Fruit fly (Drosophila melanogaster): ENCODE measurements around the gene CG15482.
"Not testable (repeated sequence)": the region's sequence is repeated elsewhere in the genome, so short reads cannot be mapped to it uniquely, and the experiment has no call there.

Gene CG15482

dm6 chr2L:13211764-13212265 lies at the start of gene CG15482:
TSS of gene CG15482 (minus strand) at chr2L:13211814.
- not testable (repeated sequence) for TF ChIP-seq psq, pan, CG8478 (optimal IDR thresholded peaks at IDR 0.05)

- TF ChIP-seq CG8478 (optimal IDR thresholded peaks at IDR 0.05) (no peak), Dll (optimal IDR thresholded peaks at IDR 0.05) (no peak), pan (optimal IDR thresholded peaks at IDR 0.05) (no peak), usp (GFP tag; optimal IDR thresholded peaks at IDR 0.05) (no peak), EcR (GFP tag; optimal IDR thresholded peaks at IDR 0.05) (no peak), psq (optimal IDR thresholded peaks at IDR 0.05) (no peak)
Measured at dm6 chr2L:13260740-13261139, 49.1 kb upstream of the CG15482 start, which contains the start of gene CG44085. TSS of gene CG44085 (plus strand) at chr2L:13261008.

dm6 chr2L:13259643-13260042 lies 48.0 kb upstream of the CG15482 start, which contains the start of gene CG31730:
TSS of gene CG31730 (minus strand) at chr2L:13259743.
- no peak for TF ChIP-seq psq (optimal IDR thresholded peaks at IDR 0.05)
- no peak for TF ChIP-seq EcR (GFP tag; optimal IDR thresholded peaks at IDR 0.05)
- no peak for TF ChIP-seq pan (optimal IDR thresholded peaks at IDR 0.05)
- TF ChIP-seq Dll (optimal IDR thresholded peaks at IDR 0.05) = no peak
- no peak for TF ChIP-seq usp (GFP tag; optimal IDR thresholded peaks at IDR 0.05)
- no peak for TF ChIP-seq CG8478 (optimal IDR thresholded peaks at IDR 0.05)

dm6 chr2L:13258702-13259101 lies 47.1 kb upstream of the CG15482 start:
- TF ChIP-seq psq (optimal IDR thresholded peaks at IDR 0.05) = no peak
- no peak for TF ChIP-seq Dll (optimal IDR thresholded peaks at IDR 0.05)
- TF ChIP-seq EcR (GFP tag; optimal IDR thresholded peaks at IDR 0.05) = no peak

- TF ChIP-seq pan (optimal IDR thresholded peaks at IDR 0.05) (no peak), psq (optimal IDR thresholded peaks at IDR 0.05) (no peak), usp (GFP tag; optimal IDR thresholded peaks at IDR 0.05) (no peak), EcR (GFP tag; optimal IDR thresholded peaks at IDR 0.05) (no peak)
Measured at dm6 chr2L:13257177-13257576, 45.6 kb upstream of the CG15482 start, which contains the start of gene Naa20B. TSS of gene Naa20B (plus strand) at chr2L:13257477.

dm6 chr2L:13251167-13251566 lies 39.6 kb upstream of the CG15482 start:
- TF ChIP-seq CG8478 (optimal IDR thresholded peaks at IDR 0.05) (no peak), usp (GFP tag; optimal IDR thresholded peaks at IDR 0.05) (no peak), Dll (optimal IDR thresholded peaks at IDR 0.05) (no peak), pan (optimal IDR thresholded peaks at IDR 0.05) (no peak), psq (optimal IDR thresholded peaks at IDR 0.05) (no peak), EcR (GFP tag; optimal IDR thresholded peaks at IDR 0.05) (no peak)

- TF ChIP-seq psq (optimal IDR thresholded peaks at IDR 0.05) (no peak), Dll (optimal IDR thresholded peaks at IDR 0.05) (no peak), CG8478 (optimal IDR thresholded peaks at IDR 0.05) (no peak), pan (optimal IDR thresholded peaks at IDR 0.05) (no peak), EcR (GFP tag; optimal IDR thresholded peaks at IDR 0.05) (no peak), usp (GFP tag; optimal IDR thresholded peaks at IDR 0.05) (no peak)
Measured at dm6 chr2L:13245855-13246645, 34.4 kb upstream of the CG15482 start, which contains the start of gene CG16820. TSS of gene CG16820 (plus strand) at chr2L:13246232.

- TF ChIP-seq EcR (GFP tag; optimal IDR thresholded peaks at IDR 0.05) (no peak), pan (optimal IDR thresholded peaks at IDR 0.05) (no peak), psq (optimal IDR thresholded peaks at IDR 0.05) (no peak), usp (GFP tag; optimal IDR thresholded peaks at IDR 0.05) (no peak), CG8478 (optimal IDR thresholded peaks at IDR 0.05) (no peak), Dll (optimal IDR thresholded peaks at IDR 0.05) (no peak)
Measured at dm6 chr2L:13244759-13245308, 33.2 kb upstream of the CG15482 start.

dm6 chr2L:13239689-13240088 lies 28.1 kb upstream of the CG15482 start, which contains the start of gene Jhbp13:
TSS of gene Jhbp13 (plus strand) at chr2L:13239989.
- no peak for TF ChIP-seq usp (GFP tag; optimal IDR thresholded peaks at IDR 0.05)
- TF ChIP-seq CG8478 (optimal IDR thresholded peaks at IDR 0.05) = no peak
- no peak for TF ChIP-seq EcR (GFP tag; optimal IDR thresholded peaks at IDR 0.05)
- no peak for TF ChIP-seq psq (optimal IDR thresholded peaks at IDR 0.05)
- no peak for TF ChIP-seq Dll (optimal IDR thresholded peaks at IDR 0.05)
- TF ChIP-seq pan (optimal IDR thresholded peaks at IDR 0.05) = no peak

- no peak for TF ChIP-seq Dll (optimal IDR thresholded peaks at IDR 0.05)
- no peak for TF ChIP-seq CG8478 (optimal IDR thresholded peaks at IDR 0.05)
- no peak for TF ChIP-seq psq (optimal IDR thresholded peaks at IDR 0.05)
- TF ChIP-seq usp (GFP tag; optimal IDR thresholded peaks at IDR 0.05) = no peak
- TF ChIP-seq EcR (GFP tag; optimal IDR thresholded peaks at IDR 0.05) = no peak
Measured at dm6 chr2L:13236194-13236593, 24.6 kb upstream of the CG15482 start, which contains the start of gene Jhbp14. TSS of gene Jhbp14 (plus strand) at chr2L:13236494.

dm6 chr2L:13234610-13235489 lies 23.2 kb upstream of the CG15482 start, which contains the start of gene Mabi:
TSS of gene Mabi (minus strand) at chr2L:13234660.
- TF ChIP-seq usp (GFP tag; optimal IDR thresholded peaks at IDR 0.05) (no peak), pan (optimal IDR thresholded peaks at IDR 0.05) (no peak), CG8478 (optimal IDR thresholded peaks at IDR 0.05) (no peak), EcR (GFP tag; optimal IDR thresholded peaks at IDR 0.05) (no peak), Dll (optimal IDR thresholded peaks at IDR 0.05) (no peak), psq (optimal IDR thresholded peaks at IDR 0.05) (no peak)

All from whole organism.